Fruit fly (Drosophila melanogaster): ENCODE measurements around the gene Pi4KIIalpha.

The Pi4KIIalpha gene

dm6 chr3R:5572900-5573665 lies 9.6 kb upstream of the Pi4KIIalpha start:
- TF ChIP-seq CG3919 (GFP tag; optimal IDR thresholded peaks at IDR 0.05): peak; percentile 9
- TF ChIP-seq CG8119 (GFP tag; IDR thresholded peaks at IDR 0.05): 0 out of 3 replicates have a peak, but pooled peaks have one; percentile 31
- peak; percentile 3 for TF ChIP-seq Met (GFP tag; optimal IDR thresholded peaks at IDR 0.05)
- TF ChIP-seq CG11762 (GFP tag; optimal IDR thresholded peaks at IDR 0.05; ENCODE audit: insufficient read depth): no peak
- TF ChIP-seq lz (GFP tag; optimal IDR thresholded peaks at IDR 0.05): peak; percentile 23
- no peak for TF ChIP-seq CG6163 (GFP tag; IDR thresholded peaks at IDR 0.05)
- peak; percentile 17 for TF ChIP-seq OdsH (GFP tag; optimal IDR thresholded peaks at IDR 0.05)
- peak; percentile 4 for TF ChIP-seq CG10631 (GFP tag; optimal IDR thresholded peaks at IDR 0.05)
- TF ChIP-seq CG8319 (GFP tag; optimal IDR thresholded peaks at IDR 0.05): no peak
- peak; percentile 66 for TF ChIP-seq Eip78C (GFP tag)
- peak; percentile 22 for TF ChIP-seq esn (GFP tag; optimal IDR thresholded peaks at IDR 0.05)
- TF ChIP-seq CG7368 (GFP tag; optimal IDR thresholded peaks at IDR 0.05): no peak
- TF ChIP-seq Ets96B (tag; optimal IDR thresholded peaks at IDR 0.05): no peak
- TF ChIP-seq Blimp-1 (GFP tag; optimal IDR thresholded peaks at IDR 0.05): no peak
- TF ChIP-seq Sox14 (GFP tag; optimal IDR thresholded peaks at IDR 0.05): no peak
- TF ChIP-seq Hr4 (GFP tag; optimal IDR thresholded peaks at IDR 0.05): peak; percentile 25
- TF ChIP-seq CG11902 (GFP tag; optimal IDR thresholded peaks at IDR 0.05): no peak
- TF ChIP-seq CG1621 (tag; optimal IDR thresholded peaks at IDR 0.05): no peak
- TF ChIP-seq achi (GFP tag; optimal IDR thresholded peaks at IDR 0.05): peak; percentile 7
- no peak for TF ChIP-seq net (GFP tag; optimal IDR thresholded peaks at IDR 0.05)
- TF ChIP-seq pdm3 (GFP tag; optimal IDR thresholded peaks at IDR 0.05): no peak
- TF ChIP-seq Smox (GFP tag; optimal IDR thresholded peaks at IDR 0.05): no peak
- no peak for TF ChIP-seq vri (GFP tag; optimal IDR thresholded peaks at IDR 0.05)
- no peak for TF ChIP-seq CG6792 (GFP tag; optimal IDR thresholded peaks at IDR 0.05)
- TF ChIP-seq eg (GFP tag; IDR thresholded peaks at IDR 0.05): no peak
- TF ChIP-seq CG6854 (GFP tag; optimal IDR thresholded peaks at IDR 0.05): no peak
- TF ChIP-seq CG15336 (GFP tag; IDR thresholded peaks at IDR 0.05): no peak; the same call in 1 of the 2 replicates
- peak; percentile 53 for TF ChIP-seq svp (GFP tag)
- no peak for TF ChIP-seq acj6 (GFP tag; optimal IDR thresholded peaks at IDR 0.05)
- no peak for TF ChIP-seq Ets21C (GFP tag; optimal IDR thresholded peaks at IDR 0.05)
- peak; percentile 19 for TF ChIP-seq CG31627 (GFP tag; optimal IDR thresholded peaks at IDR 0.05)
- TF ChIP-seq CG9139 (GFP tag; optimal IDR thresholded peaks at IDR 0.05): no peak
- no peak for TF ChIP-seq CG8632 (GFP tag; optimal IDR thresholded peaks at IDR 0.05)
- no peak for TF ChIP-seq fd59A (GFP tag; optimal IDR thresholded peaks at IDR 0.05)
- no peak for TF ChIP-seq CG6276 (GFP tag; optimal IDR thresholded peaks at IDR 0.05)
- TF ChIP-seq CG16779 (tag; optimal IDR thresholded peaks at IDR 0.05): no peak
- peak; percentile 26 for TF ChIP-seq topi (GFP tag; optimal IDR thresholded peaks at IDR 0.05)

dm6 chr3R:5571756-5572155 lies 8.3 kb upstream of the Pi4KIIalpha start:
- peak; percentile 90 for TF ChIP-seq svp (GFP tag)
- peak; percentile 12 for TF ChIP-seq Eip78C (GFP tag)
- no peak for TF ChIP-seq fd59A (GFP tag; optimal IDR thresholded peaks at IDR 0.05)
- no peak for TF ChIP-seq CG7368 (GFP tag; optimal IDR thresholded peaks at IDR 0.05)
- TF ChIP-seq dsx (GFP tag; optimal IDR thresholded peaks at IDR 0.05; ENCODE audit: poor library complexity, severe bottlenecking): peak; percentile 45
- TF ChIP-seq fd85E (GFP tag; optimal IDR thresholded peaks at IDR 0.05): no peak

- TF ChIP-seq CG4318 (GFP tag; optimal IDR thresholded peaks at IDR 0.05) (no peak), Eip78C (GFP tag) (peak; percentile 53)
Observed at dm6 chr3R:5571437-5571750, 7.9 kb upstream of the Pi4KIIalpha start.

Data from whole organism, prepupa.